Fruit fly (Drosophila melanogaster): ENCODE results near the gene CG18231.

The CG18231 gene

dm6 chr3L:18640584-18641527 is 33.6 kb downstream of the CG18231 start (continued):
- peak; percentile 73 for TF ChIP-seq CG2202 (tag; optimal IDR thresholded peaks at IDR 0.05)
- no peak for TF ChIP-seq Elba2 (GFP tag; optimal IDR thresholded peaks at IDR 0.05)
- TF ChIP-seq CG11247 (GFP tag; IDR thresholded peaks at IDR 0.05): peak; percentile 99
- peak; percentile 57 for TF ChIP-seq CG3995 (GFP tag; optimal IDR thresholded peaks at IDR 0.05)
- peak; percentile 96 for TF ChIP-seq Rx (GFP tag; IDR thresholded peaks at IDR 0.05)
- TF ChIP-seq sr (GFP tag; IDR thresholded peaks at IDR 0.05): peak; percentile 89
- no peak for TF ChIP-seq knrl (GFP tag; IDR thresholded peaks at IDR 0.05; ENCODE audit: partially characterized antibody)
- TF ChIP-seq pfk (GFP tag; optimal IDR thresholded peaks at IDR 0.05): no peak
- TF ChIP-seq Ravus (GFP tag; IDR thresholded peaks at IDR 0.05): peak; percentile 94
- TF ChIP-seq chif (GFP tag; optimal IDR thresholded peaks at IDR 0.05): peak; percentile 91 to 94
- TF ChIP-seq sisA (GFP tag; IDR thresholded peaks at IDR 0.05): peak; percentile 98
- peak; percentile 70 for TF ChIP-seq CG8924 (tag; optimal IDR thresholded peaks at IDR 0.05)
- peak; percentile 92 for TF ChIP-seq nmo (GFP tag; optimal IDR thresholded peaks at IDR 0.05)
- TF ChIP-seq Lhr (GFP tag; optimal IDR thresholded peaks at IDR 0.05): peak; percentile 52
- TF ChIP-seq gem (tag; optimal IDR thresholded peaks at IDR 0.05): peak; percentile 95
- peak; percentile 97 for TF ChIP-seq CG4730 (GFP tag; IDR thresholded peaks at IDR 0.05)
- TF ChIP-seq fd102C (GFP tag; optimal IDR thresholded peaks at IDR 0.05): no peak
- peak in 1 of 3 experiments; percentile 69 for TF ChIP-seq lola (GFP tag; optimal IDR thresholded peaks at IDR 0.05)
- peak in 1 of 2 experiments; percentile 93 for TF ChIP-seq Eip74EF (GFP tag; optimal IDR thresholded peaks at IDR 0.05)
- TF ChIP-seq CG17912 (GFP tag; optimal IDR thresholded peaks at IDR 0.05): peak; percentile 67
- peak; percentile 99 for TF ChIP-seq Med (GFP tag)
- no peak for TF ChIP-seq CG9797 (GFP tag; optimal IDR thresholded peaks at IDR 0.05)
- TF ChIP-seq Blimp-1 (GFP tag; optimal IDR thresholded peaks at IDR 0.05): peak; percentile 81
- peak; percentile 98 for TF ChIP-seq pho (GFP tag; optimal IDR thresholded peaks at IDR 0.05)
- TF ChIP-seq stc (GFP tag; IDR thresholded peaks at IDR 0.05): peak; percentile 97
- TF ChIP-seq Opbp (GFP tag; IDR thresholded peaks at IDR 0.05; ENCODE audit: partially characterized antibody): no peak
- TF ChIP-seq Kr (GFP tag; optimal IDR thresholded peaks at IDR 0.05): no peak
- peak; percentile 93 for TF ChIP-seq CG6813 (GFP tag; optimal IDR thresholded peaks at IDR 0.05)
- no peak for TF ChIP-seq Stat92E (GFP tag; optimal IDR thresholded peaks at IDR 0.05)
- peak; percentile 78 for TF ChIP-seq CG10462 (GFP tag; optimal IDR thresholded peaks at IDR 0.05)
- peak; percentile 97 for TF ChIP-seq lmd (GFP tag; IDR thresholded peaks at IDR 0.05)
- TF ChIP-seq en (GFP tag; optimal IDR thresholded peaks at IDR 0.05): peak; percentile 52
- no peak for TF ChIP-seq br (optimal IDR thresholded peaks at IDR 0.05)
- peak; percentile 81 for TF ChIP-seq Abd-B (GFP tag; optimal IDR thresholded peaks at IDR 0.05)
- no peak for TF ChIP-seq HLH4C (GFP tag; IDR thresholded peaks at IDR 0.05; ENCODE audit: partially characterized antibody)
- TF ChIP-seq CG12071 (GFP tag; optimal IDR thresholded peaks at IDR 0.05): peak; percentile 88
- peak; percentile 4 for TF ChIP-seq CG8290 (GFP tag; optimal IDR thresholded peaks at IDR 0.05)
- peak; percentile 59 to 99 for TF ChIP-seq CG8290 (tag; optimal IDR thresholded peaks at IDR 0.05)
- TF ChIP-seq CG11696 (GFP tag; IDR thresholded peaks at IDR 0.05): peak; percentile 91
- peak; percentile 97 for TF ChIP-seq CG17328 (GFP tag; IDR thresholded peaks at IDR 0.05)
- peak; percentile 96 for TF ChIP-seq CG3726 (GFP tag; IDR thresholded peaks at IDR 0.05)
- TF ChIP-seq PHDP (tag; optimal IDR thresholded peaks at IDR 0.05): peak; percentile 94
- TF ChIP-seq Drgx (GFP tag; IDR thresholded peaks at IDR 0.05): peak; percentile 98
- peak; percentile 74 for TF ChIP-seq cato (GFP tag; optimal IDR thresholded peaks at IDR 0.05; ENCODE audit: borderline replicate concordance)
- peak; percentile 76 for TF ChIP-seq Side (GFP tag; optimal IDR thresholded peaks at IDR 0.05)
- TF ChIP-seq toy (GFP tag; IDR thresholded peaks at IDR 0.05): peak; percentile 97
- TF ChIP-seq schlank (tag; optimal IDR thresholded peaks at IDR 0.05): peak; percentile 48
- peak; percentile 95 for TF ChIP-seq CG2199 (GFP tag; IDR thresholded peaks at IDR 0.05)
